Worm (Caenorhabditis elegans): ENCODE measurements around the gene swsn-4.

Gene swsn-4

ce11 chrIV:11126004-11126027 lies at the start of gene swsn-4:
swsn-4 (plus strand) TSS chrIV:11126024.
- TF ChIP-seq him-1 (tag; optimal IDR thresholded peaks at IDR 0.05) (no peak), F22D6.2 (tag; optimal IDR thresholded peaks at IDR 0.05) (no peak), F52B5.7 (tag; optimal IDR thresholded peaks at IDR 0.05) (no peak), ceh-58 (GFP tag; IDR thresholded peaks at IDR 0.05) (no peak), zfh-2 (GFP tag; conservative IDR thresholded peaks at IDR 0.05) (no peak), ceh-27 (GFP tag; optimal IDR thresholded peaks at IDR 0.05) (no peak), F57C9.4 (tag; optimal IDR thresholded peaks at IDR 0.05) (no peak), bed-2 (GFP tag; IDR thresholded peaks at IDR 0.05) (no peak), sdz-38 (tag; optimal IDR thresholded peaks at IDR 0.05) (no peak)

ce11 chrIV:11078482-11078881 lies 47.3 kb upstream of the swsn-4 start, which contains the start of gene Y5F2A.4:
Y5F2A.4 (minus strand) TSS chrIV:11078582.
- TF ChIP-seq nhr-120 (GFP tag; IDR thresholded peaks at IDR 0.05) (no peak), hlh-12 (tag; optimal IDR thresholded peaks at IDR 0.05) (no peak), ztf-28 (GFP tag; IDR thresholded peaks at IDR 0.05) (no peak), dpff-1 (tag; optimal IDR thresholded peaks at IDR 0.05) (no peak), ceh-100 (GFP tag; IDR thresholded peaks at IDR 0.05) (no peak), Y53G8AR.9 (GFP tag; conservative IDR thresholded peaks at IDR 0.05) (no peak), sptf-2 (GFP tag; optimal IDR thresholded peaks at IDR 0.05) (no peak), madf-8 (GFP tag; conservative IDR thresholded peaks at IDR 0.05) (no peak), B0019.2 (GFP tag; conservative IDR thresholded peaks at IDR 0.05) (no peak), lsl-1 (GFP tag; optimal IDR thresholded peaks at IDR 0.05) (no peak), sea-2 (GFP tag; IDR thresholded peaks at IDR 0.05) (no peak)

- TF ChIP-seq zfh-2 (GFP tag; conservative IDR thresholded peaks at IDR 0.05), result no peak
- TF ChIP-seq T26A5.8 (tag; optimal IDR thresholded peaks at IDR 0.05), result no peak
- peak; percentile 7 for TF ChIP-seq nhr-90 (tag; optimal IDR thresholded peaks at IDR 0.05)
- TF ChIP-seq zim-3 (tag; optimal IDR thresholded peaks at IDR 0.05), result no peak
- TF ChIP-seq hmg-20 (GFP tag; IDR thresholded peaks at IDR 0.05), result peak; percentile 4; the same call in 1 of the 2 replicates
- no peak for TF ChIP-seq hlh-26 (GFP tag; conservative IDR thresholded peaks at IDR 0.05)
- TF ChIP-seq Y56A3A.18 (GFP tag; IDR thresholded peaks at IDR 0.05), result 0 out of 2 replicates have a peak, but pooled peaks have one; percentile 18
- TF ChIP-seq ekl-4 (GFP tag; IDR thresholded peaks at IDR 0.05), result peak; percentile 78
- peak; percentile 4 for TF ChIP-seq gei-17 (GFP tag; optimal IDR thresholded peaks at IDR 0.05)
- TF ChIP-seq ZK185.1 (tag; optimal IDR thresholded peaks at IDR 0.05; ENCODE audit: poor library complexity, severe bottlenecking), result no peak
- peak; percentile 40; the same call in 1 of the 2 replicates for TF ChIP-seq Y53G8AR.9 (GFP tag; conservative IDR thresholded peaks at IDR 0.05)
- TF ChIP-seq F55B11.4 (tag; optimal IDR thresholded peaks at IDR 0.05; ENCODE audit: borderline replicate concordance, insufficient read depth), result no peak
- TF ChIP-seq nfyb-1 (GFP tag; IDR thresholded peaks at IDR 0.05), result peak; percentile 63; the same call in 1 of the 2 replicates
- TF ChIP-seq snpc-1.3 (tag; optimal IDR thresholded peaks at IDR 0.05; ENCODE audit: insufficient read depth), result peak; percentile 1
- TF ChIP-seq hmg-1.2 (GFP tag; IDR thresholded peaks at IDR 0.05), result peak; percentile 34; the same call in 1 of the 2 replicates
- peak; percentile 92 for TF ChIP-seq ama-1 (optimal IDR thresholded peaks at IDR 0.05)
- TF ChIP-seq ama-1 (GFP tag; optimal IDR thresholded peaks at IDR 0.05), result peak; percentile 31 to 64
- TF ChIP-seq snpc-4 (GFP tag; optimal IDR thresholded peaks at IDR 0.05), result no peak
- TF ChIP-seq snpc-4 (tag; optimal IDR thresholded peaks at IDR 0.05), result peak in 2 of 4 experiments; percentile 37 to 41
- peak; percentile 76; the same call in 1 of the 2 replicates for TF ChIP-seq attf-6 (GFP tag; IDR thresholded peaks at IDR 0.05)
- peak; percentile 43 for TF ChIP-seq lin-54 (GFP tag; optimal IDR thresholded peaks at IDR 0.05)
- TF ChIP-seq aptf-3 (GFP tag; IDR thresholded peaks at IDR 0.05), result no peak
- peak; percentile 12 for TF ChIP-seq somi-1 (GFP tag; optimal IDR thresholded peaks at IDR 0.05)
- peak; percentile 35 for TF ChIP-seq ztf-22 (GFP tag; optimal IDR thresholded peaks at IDR 0.05)
- peak; percentile 39 for TF ChIP-seq madf-6 (GFP tag; IDR thresholded peaks at IDR 0.05)
- no peak for TF ChIP-seq egrh-3 (GFP tag; IDR thresholded peaks at IDR 0.05)
- no peak for TF ChIP-seq F22D6.2 (tag; optimal IDR thresholded peaks at IDR 0.05)
- peak; percentile 35 for TF ChIP-seq athp-1 (tag; optimal IDR thresholded peaks at IDR 0.05)
- peak; percentile 80 for TF ChIP-seq F49E8.2 (tag; optimal IDR thresholded peaks at IDR 0.05; ENCODE audit: insufficient read depth)
- TF ChIP-seq ccch-3 (GFP tag; optimal IDR thresholded peaks at IDR 0.05), result no peak
- no peak for TF ChIP-seq hlh-12 (tag; optimal IDR thresholded peaks at IDR 0.05)
Measured at ce11 chrIV:11080823-11081285, 45.0 kb upstream of the swsn-4 start, which contains the start of gene atg-7. atg-7 (minus strand) TSS chrIV:11081055.
